Fruit fly (Drosophila melanogaster): Measurements from ENCODE around the gene Gr22f.

DNA sequence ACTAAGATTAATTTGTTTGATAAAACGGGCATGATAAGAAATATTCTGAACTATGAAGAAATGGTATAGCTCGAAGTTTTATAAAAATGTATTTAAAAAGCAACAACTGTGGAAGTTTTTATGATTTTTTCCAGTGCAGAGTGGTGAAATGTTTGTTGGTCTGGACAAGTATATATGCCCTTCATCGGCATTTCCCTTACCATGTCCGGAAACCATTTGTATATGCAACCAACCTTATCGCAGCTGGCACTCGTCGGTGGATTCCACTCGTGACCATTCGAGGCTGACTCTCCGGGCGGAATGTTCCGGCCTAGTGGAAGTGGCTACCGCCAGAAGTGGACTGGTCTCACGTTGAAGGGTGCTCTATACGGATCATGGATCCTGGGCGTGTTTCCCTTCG is 27.5 kb upstream of the Gr22f start, which contains the start of gene Gr22e:
- TF ChIP-seq ranshi (GFP tag; IDR thresholded peaks at IDR 0.05): no peak
- TF ChIP-seq ash1 (GFP tag; optimal IDR thresholded peaks at IDR 0.05): no peak
- no peak for TF ChIP-seq CG15011 (GFP tag; optimal IDR thresholded peaks at IDR 0.05)
- TF ChIP-seq CG12942 (GFP tag; optimal IDR thresholded peaks at IDR 0.05): no peak
- TF ChIP-seq CG12155 (GFP tag; optimal IDR thresholded peaks at IDR 0.05): no peak
- no peak for TF ChIP-seq Vsx1 (GFP tag; optimal IDR thresholded peaks at IDR 0.05)
- TF ChIP-seq CG1603 (tag; optimal IDR thresholded peaks at IDR 0.05): no peak
- TF ChIP-seq rib (GFP tag; IDR thresholded peaks at IDR 0.05): no peak
- TF ChIP-seq CG10979 (tag; optimal IDR thresholded peaks at IDR 0.05): no peak
- no peak for TF ChIP-seq Abd-B (GFP tag; optimal IDR thresholded peaks at IDR 0.05)
- no peak for TF ChIP-seq CG15269 (tag; optimal IDR thresholded peaks at IDR 0.05)
- no peak for TF ChIP-seq Doc2 (GFP tag; IDR thresholded peaks at IDR 0.05)
